Fruit fly (Drosophila melanogaster) Kc167 (cell line): Measurements from ENCODE around the gene fliI.

Experiments
- Myc ChIP-seq: fragments of >200 bp; optimal IDR thresholded peaks from 2 replicates; lab custom pipeline; 2017; ENCODE audit warnings: missing external identifiers
- insv ChIP-seq: fragments of >200 bp; optimal IDR thresholded peaks from 3 replicates; lab custom pipeline; 2018; ENCODE audit warnings: missing external identifiers
- psq ChIP-seq: fragments of >200 bp; optimal IDR thresholded peaks from 2 replicates; lab custom pipeline; 2017; ENCODE audit warnings: missing external identifiers
- ttk ChIP-seq: sonication (Bioruptor generic); optimal IDR thresholded peaks from 2 replicates; lab custom pipeline; 2017; ENCODE audit warnings: missing external identifiers

dm6 chrX:21369149-21369988, 29.8 kb downstream of the fliI start:
- no peak for TF ChIP-seq ttk
- no peak for TF ChIP-seq Myc (lab: Kevin White, UChicago)
- no peak for TF ChIP-seq insv
- TF ChIP-seq psq (lab: Kevin White, UChicago): no peak
